Worm (Caenorhabditis elegans) whole organism, L1 larva: ENCODE results near the gene btb-5.

ENCODE experiments used
- aha-1 ChIP-seq: fragments of 150-350 bp; optimal IDR thresholded peaks from 2 replicates; lab custom pipeline; 2014; ENCODE audit warnings: missing biosample characterization, missing genetic modification characterization
- alr-1 ChIP-seq: fragments of 200-800 bp; sonication (Bioruptor generic); optimal IDR thresholded peaks from 2 replicates; lab custom pipeline; 2018; ENCODE audit warnings: borderline replicate concordance, mild to moderate bottlenecking, missing genetic modification characterization, missing compliant biosample characterization
- aly-2 ChIP-seq: fragments of 150-350 bp; optimal IDR thresholded peaks from 2 replicates; lab custom pipeline; 2014; ENCODE audit warnings: missing biosample characterization, missing genetic modification characterization
- ama-1 ChIP-seq: fragments of 150-350 bp; optimal IDR thresholded peaks from 2 replicates; lab custom pipeline; 2014
- ceh-8 ChIP-seq: fragments of 200-800 bp; sonication (Bioruptor generic); optimal IDR thresholded peaks from 2 replicates; lab custom pipeline; 2018; ENCODE audit warnings: mild to moderate bottlenecking, missing genetic modification characterization, moderate library complexity, missing compliant biosample characterization
- ceh-82 ChIP-seq, 3 experiments: fragments of 150-350 bp in 1 of 3; sonication (generic microtip) in 2 of 3; optimal IDR thresholded peaks; 2 replicates each; lab custom pipeline; 2014 to 2017; ENCODE audit warnings: missing biosample characterization in 3 of 3, missing genetic modification characterization in 3 of 3
- ces-1 ChIP-seq: fragments of 150-350 bp; optimal IDR thresholded peaks from 2 replicates; lab custom pipeline; 2014; ENCODE audit warnings: missing biosample characterization, missing genetic modification reagents, missing genetic modification characterization
- dsc-1 ChIP-seq: sonication (generic microtip); optimal IDR thresholded peaks from 2 replicates; lab custom pipeline; 2016; ENCODE audit warnings: mild to moderate bottlenecking, missing genetic modification characterization, missing compliant biosample characterization
- egl-13 ChIP-seq: sonication (generic microtip); optimal IDR thresholded peaks from 2 replicates; lab custom pipeline; 2016; ENCODE audit warnings: missing genotype, missing genetic modification reagents, missing genetic modification characterization, missing compliant biosample characterization
- elt-2 ChIP-seq: sonication (generic microtip); optimal IDR thresholded peaks from 2 replicates; lab custom pipeline; 2016; ENCODE audit warnings: missing genetic modification characterization, mild to moderate bottlenecking, inconsistent platforms, missing compliant biosample characterization, missing genetic modification reagents
- fkh-10 ChIP-seq: sonication (generic microtip); optimal IDR thresholded peaks from 2 replicates; lab custom pipeline; 2017; ENCODE audit warnings: missing biosample characterization, missing genetic modification reagents, missing genetic modification characterization
- fkh-8 ChIP-seq: sonication (generic microtip); optimal IDR thresholded peaks from 2 replicates; lab custom pipeline; 2016; ENCODE audit warnings: mild to moderate bottlenecking, missing genetic modification characterization, missing compliant biosample characterization
- fos-1 ChIP-seq: fragments of 150-350 bp; optimal IDR thresholded peaks from 2 replicates; lab custom pipeline; 2014; ENCODE audit warnings: missing biosample characterization, missing genetic modification characterization
- irx-1 ChIP-seq: sonication (generic microtip); optimal IDR thresholded peaks from 2 replicates; lab custom pipeline; 2016; ENCODE audit warnings: missing genetic modification characterization, missing compliant biosample characterization
- lin-14 ChIP-seq: fragments of 200-800 bp; sonication (Bioruptor generic); optimal IDR thresholded peaks from 2 replicates; lab custom pipeline; 2018; ENCODE audit warnings: mild to moderate bottlenecking, missing genetic modification characterization, moderate library complexity, missing compliant biosample characterization
- lin-35 ChIP-seq, 2 experiments: fragments of 150-350 bp; optimal IDR thresholded peaks; 2 replicates each; lab custom pipeline; 2014; ENCODE audit warnings: missing biosample characterization in 2 of 2, missing genetic modification characterization in 2 of 2, missing genetic modification reagents in 2 of 2
- lir-3 ChIP-seq: sonication (generic microtip); optimal IDR thresholded peaks from 2 replicates; lab custom pipeline; 2016; ENCODE audit warnings: mild to moderate bottlenecking, missing genetic modification characterization, moderate library complexity, missing compliant biosample characterization; ENCODE audit not compliant: poor library complexity
- lsy-2 ChIP-seq, 2 experiments: fragments of 150-350 bp; optimal IDR thresholded peaks; 2 replicates each; lab custom pipeline; 2014; ENCODE audit warnings: missing biosample characterization in 2 of 2, missing genetic modification characterization in 2 of 2
- mab-9 ChIP-seq: fragments of 200-800 bp; sonication (Bioruptor generic); IDR thresholded peaks from 2 replicates; pipeline ENCODE4 v1.3.6; 2022; ENCODE audit warnings: missing genetic modification reagents, missing genetic modification characterization, missing compliant biosample characterization
- mdl-1 ChIP-seq, 2 experiments: fragments of 150-350 bp; optimal IDR thresholded peaks; 2 replicates each; lab custom pipeline; 2014 to 2017; ENCODE audit warnings: missing biosample characterization in 2 of 2, missing genetic modification characterization in 2 of 2, inconsistent platforms in 1 of 2
- mef-2 ChIP-seq: fragments of 150-350 bp; optimal IDR thresholded peaks from 2 replicates; lab custom pipeline; 2014; ENCODE audit warnings: missing biosample characterization, missing genetic modification characterization
- nhr-19 ChIP-seq: fragments of 200-800 bp; sonication (Bioruptor generic); conservative IDR thresholded peaks from 2 replicates; pipeline ENCODE4 v1.3.6; 2022; ENCODE audit warnings: missing genetic modification characterization, missing compliant biosample characterization
- nhr-237 ChIP-seq: fragments of 150-350 bp; optimal IDR thresholded peaks from 2 replicates; lab custom pipeline; 2014; ENCODE audit warnings: missing biosample characterization, missing genetic modification characterization
- nhr-28 ChIP-seq: fragments of 150-350 bp; optimal IDR thresholded peaks from 2 replicates; lab custom pipeline; 2014; ENCODE audit warnings: missing biosample characterization, missing genetic modification characterization
- nhr-47 ChIP-seq: sonication (generic microtip); optimal IDR thresholded peaks from 2 replicates; lab custom pipeline; 2016; ENCODE audit warnings: mild to moderate bottlenecking, missing genetic modification characterization, moderate library complexity, missing compliant biosample characterization
- nhr-71 ChIP-seq: sonication (generic microtip); optimal IDR thresholded peaks from 2 replicates; lab custom pipeline; 2016; ENCODE audit warnings: mild to moderate bottlenecking, missing genetic modification characterization, moderate library complexity, missing compliant biosample characterization
- nhr-84 ChIP-seq: sonication (generic microtip); optimal IDR thresholded peaks from 2 replicates; lab custom pipeline; 2017; ENCODE audit warnings: missing biosample characterization, missing genetic modification characterization
- pax-3 ChIP-seq: fragments of 200-800 bp; sonication (Bioruptor generic); optimal IDR thresholded peaks from 2 replicates; lab custom pipeline; 2018; ENCODE audit warnings: mild to moderate bottlenecking, missing genetic modification characterization, moderate library complexity, missing compliant biosample characterization
- pqm-1 ChIP-seq: sonication (generic microtip); optimal IDR thresholded peaks from 3 replicates; lab custom pipeline; 2017; ENCODE audit warnings: missing biosample characterization, missing genetic modification characterization
- snpc-4 ChIP-seq: fragments of 150-350 bp; optimal IDR thresholded peaks from 2 replicates; lab custom pipeline; 2014; ENCODE audit warnings: missing biosample characterization, missing genetic modification characterization
- sox-4 ChIP-seq: sonication (generic microtip); optimal IDR thresholded peaks from 2 replicates; lab custom pipeline; 2016; ENCODE audit warnings: missing genetic modification characterization, missing compliant biosample characterization
- sptf-1 ChIP-seq: fragments of 150-350 bp; optimal IDR thresholded peaks from 2 replicates; lab custom pipeline; 2014; ENCODE audit warnings: missing biosample characterization, missing genetic modification characterization
- swsn-7 ChIP-seq: sonication (generic microtip); optimal IDR thresholded peaks from 2 replicates; lab custom pipeline; 2016; ENCODE audit warnings: missing genetic modification characterization, missing compliant biosample characterization
- unc-130 ChIP-seq: fragments of 150-350 bp; optimal IDR thresholded peaks from 2 replicates; lab custom pipeline; 2017; ENCODE audit warnings: missing biosample characterization, missing genetic modification characterization, inconsistent platforms
- unc-98 ChIP-seq: fragments of 200-800 bp; sonication (Bioruptor generic); IDR thresholded peaks from 2 replicates; pipeline ENCODE4 v1.3.6; 2022; ENCODE audit warnings: missing genetic modification characterization, missing compliant biosample characterization
- vab-15 ChIP-seq: sonication (generic microtip); optimal IDR thresholded peaks from 2 replicates; lab custom pipeline; 2017; ENCODE audit warnings: missing genotype, mild to moderate bottlenecking, missing genetic modification characterization, missing compliant biosample characterization
- zag-1 ChIP-seq: fragments of 150-350 bp; optimal IDR thresholded peaks from 2 replicates; lab custom pipeline; 2014; ENCODE audit warnings: missing biosample characterization, missing genetic modification characterization
- ztf-11 ChIP-seq, 2 experiments: sonication (generic microtip); optimal IDR thresholded peaks; 2 replicates each; lab custom pipeline; 2016 to 2017; ENCODE audit warnings: missing genetic modification characterization in 2 of 2, missing biosample characterization in 1 of 2, missing compliant biosample characterization in 1 of 2
- ztf-4 ChIP-seq: fragments of 150-350 bp; optimal IDR thresholded peaks from 2 replicates; lab custom pipeline; 2014; ENCODE audit warnings: missing biosample characterization, missing genetic modification characterization

The btb-5 gene

DNA sequence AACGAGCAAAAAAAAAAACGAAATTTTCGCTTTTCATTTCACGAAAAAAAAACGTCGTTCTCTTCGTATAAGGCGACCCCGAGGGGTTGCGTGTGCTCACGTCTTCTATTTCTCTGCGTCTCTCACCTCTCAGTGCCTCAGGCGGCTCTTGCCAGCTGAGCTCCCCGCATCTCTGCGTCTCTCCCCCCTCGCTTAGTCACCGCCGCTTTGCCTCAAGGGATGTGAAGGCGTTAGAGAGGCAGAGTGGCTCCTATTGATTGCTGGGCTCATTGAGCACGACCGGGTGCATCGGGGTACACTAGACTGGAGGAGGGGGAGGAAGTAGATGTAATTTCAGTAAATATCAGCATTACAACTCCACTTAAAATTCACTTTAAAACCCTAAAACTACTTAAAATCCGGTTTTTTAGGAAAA lies 35.4 kb downstream of the btb-5 start (continued):
- TF ChIP-seq ztf-11 (tag; optimal IDR thresholded peaks at IDR 0.05; lab: Kevin White, UChicago) (peak in 1 of 2 experiments; percentile 65), mab-9 (GFP tag; lab: Robert Waterston, UW) (peak; percentile 61; the same call in 1 of the 2 replicates), ceh-8 (GFP tag; lab: Kevin White, UChicago) (peak; percentile 26), fkh-10 (peak; percentile 91), nhr-71 (tag; lab: Kevin White, UChicago) (peak; percentile 84), lin-35 (GFP tag; optimal IDR thresholded peaks at IDR 0.05; lab: Kevin White, UChicago) (peak in 1 of 2 experiments; percentile 56), lsy-2 (tag; optimal IDR thresholded peaks at IDR 0.05; lab: Kevin White, UChicago) (peak; percentile 55 to 59), lin-14 (peak; percentile 94), pax-3 (tag; lab: Kevin White, UChicago) (peak; percentile 21), aha-1 (tag; lab: Kevin White, UChicago) (no peak), mdl-1 (tag; optimal IDR thresholded peaks at IDR 0.05; lab: Kevin White, UChicago) (peak in 1 of 2 experiments; percentile 13), ces-1 (GFP tag; lab: Kevin White, UChicago) (peak; percentile 32), nhr-28 (no peak), sox-4 (tag; lab: Kevin White, UChicago) (peak; percentile 74), ceh-82 (tag; optimal IDR thresholded peaks at IDR 0.05; lab: Kevin White, UChicago) (peak; percentile 46 to 85 (median 77)), fkh-8 (tag; lab: Kevin White, UChicago) (peak; percentile 79), egl-13 (tag; lab: Kevin White, UChicago) (peak; percentile 85), zag-1 (tag; lab: Kevin White, UChicago) (peak; percentile 18), sptf-1 (tag; lab: Kevin White, UChicago) (no peak), unc-130 (tag; lab: Kevin White, UChicago) (no peak), unc-98 (GFP tag; lab: Robert Waterston, UW) (no peak), nhr-19 (GFP tag; lab: Robert Waterston, UW) (no peak), swsn-7 (tag; lab: Kevin White, UChicago) (peak; percentile 78), ztf-4 (tag; lab: Kevin White, UChicago) (peak; percentile 37), nhr-84 (tag; lab: Kevin White, UChicago) (no peak), pqm-1 (no peak), fos-1 (peak; percentile 43), vab-15 (no peak), aly-2 (tag; lab: Kevin White, UChicago) (no peak), dsc-1 (peak; percentile 66)

DNA sequence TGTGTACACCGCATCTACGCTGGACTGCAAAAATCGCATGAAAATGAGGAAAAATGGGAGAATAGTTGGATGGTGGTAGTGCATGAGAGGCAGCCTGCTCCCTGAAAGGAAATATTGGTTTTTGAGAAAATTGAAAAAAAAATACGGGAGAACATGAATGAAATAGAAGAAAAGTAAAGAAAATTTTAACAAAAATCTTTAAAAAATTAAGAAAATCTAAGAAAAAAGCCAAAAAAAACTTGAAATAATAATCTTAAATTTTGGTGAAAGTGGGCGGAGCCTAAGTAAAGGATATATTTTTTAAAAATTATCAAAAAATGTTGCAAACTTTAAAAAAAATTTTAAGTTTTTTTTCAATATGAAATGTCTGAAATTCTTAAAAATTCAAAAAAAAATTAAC lies 37.1 kb downstream of the btb-5 start, which contains the start of gene H10E21.5:
H10E21.5 (minus strand) TSS at position 101 of the 400 bp plus-strand sequence.
- TF ChIP-seq fkh-10 (no peak), mdl-1 (tag; optimal IDR thresholded peaks at IDR 0.05; lab: Kevin White, UChicago) (no peak), ama-1 (no peak), elt-2 (no peak), mab-9 (GFP tag; lab: Robert Waterston, UW) (no peak), mef-2 (tag; lab: Kevin White, UChicago) (no peak), ceh-82 (tag; optimal IDR thresholded peaks at IDR 0.05; lab: Kevin White, UChicago) (no peak), nhr-237 (tag; lab: Kevin White, UChicago) (no peak), ceh-8 (GFP tag; lab: Kevin White, UChicago) (no peak), unc-130 (tag; lab: Kevin White, UChicago) (no peak), nhr-47 (tag; lab: Kevin White, UChicago) (no peak)

DNA sequence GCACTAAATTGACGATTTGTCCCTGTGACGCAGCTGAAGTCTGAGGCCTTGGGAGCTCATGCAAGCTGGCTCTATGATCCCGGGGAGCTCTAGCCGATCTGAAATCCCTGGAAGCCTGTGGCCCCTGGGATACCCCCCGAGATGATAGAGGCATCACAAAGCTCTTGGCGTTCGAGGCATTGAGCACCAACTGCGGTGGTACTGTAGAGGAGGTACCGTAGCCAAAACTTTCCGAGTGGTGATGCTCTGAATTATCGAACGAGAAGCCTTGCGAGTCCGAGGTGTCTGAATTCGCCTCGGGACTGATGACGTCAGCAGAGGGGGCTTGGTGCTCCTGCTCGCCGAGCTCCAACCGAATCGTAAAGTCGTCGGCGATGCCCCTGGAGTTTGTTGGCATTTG lies 39.7 kb downstream of the btb-5 start:
- no peak for TF ChIP-seq snpc-4 (tag; lab: Kevin White, UChicago)
- TF ChIP-seq alr-1, result no peak
- TF ChIP-seq irx-1 (tag; lab: Kevin White, UChicago), result no peak
- TF ChIP-seq ama-1, result no peak
- TF ChIP-seq lir-3 (tag; lab: Kevin White, UChicago), result no peak
